Worm (Caenorhabditis elegans) whole organism, L2 larva: ENCODE measurements around the gene C14A4.12.

Experiments
- C34F6.9 ChIP-seq: fragments of 150-350 bp; optimal IDR thresholded peaks from 2 replicates; lab custom pipeline; 2014; ENCODE audit warnings: missing biosample characterization, missing genetic modification characterization
- F13H6.1 ChIP-seq: sonication (generic microtip); optimal IDR thresholded peaks from 2 replicates; lab custom pipeline; 2016; ENCODE audit warnings: missing genetic modification characterization, missing compliant biosample characterization
- R02D3.7 ChIP-seq: fragments of 150-350 bp; optimal IDR thresholded peaks from 2 replicates; lab custom pipeline; 2014; ENCODE audit warnings: missing biosample characterization, missing genetic modification characterization
- Y55F3AM.14 ChIP-seq: fragments of 200-800 bp; sonication (Bioruptor generic); optimal IDR thresholded peaks from 2 replicates; lab custom pipeline; 2018; ENCODE audit warnings: mild to moderate bottlenecking, missing genetic modification characterization, missing compliant biosample characterization
- ZK546.5 ChIP-seq: sonication (generic microtip); optimal IDR thresholded peaks from 2 replicates; lab custom pipeline; 2017; ENCODE audit warnings: missing biosample characterization, missing genetic modification characterization
- aly-2 ChIP-seq: fragments of 150-350 bp; optimal IDR thresholded peaks from 2 replicates; lab custom pipeline; 2014; ENCODE audit warnings: missing biosample characterization, missing genetic modification characterization
- ama-1 ChIP-seq: fragments of 150-350 bp; optimal IDR thresholded peaks from 2 replicates; lab custom pipeline; 2018; ENCODE audit warnings: inconsistent platforms
- blmp-1 ChIP-seq: sonication (generic microtip); optimal IDR thresholded peaks from 2 replicates; lab custom pipeline; 2017; ENCODE audit warnings: missing genetic modification characterization, mild to moderate bottlenecking, missing compliant biosample characterization, antibody characterized with exemption, moderate library complexity; ENCODE audit not compliant: insufficient read depth
- ceh-82 ChIP-seq: fragments of 150-350 bp; optimal IDR thresholded peaks from 2 replicates; lab custom pipeline; 2014; ENCODE audit warnings: missing biosample characterization, missing genetic modification characterization
- crh-2 ChIP-seq: sonication (generic microtip); optimal IDR thresholded peaks from 2 replicates; lab custom pipeline; 2017; ENCODE audit warnings: missing biosample characterization, missing genetic modification characterization
- dmd-4 ChIP-seq: sonication (generic microtip); optimal IDR thresholded peaks from 2 replicates; lab custom pipeline; 2017; ENCODE audit warnings: missing biosample characterization, missing genetic modification characterization
- egl-27 ChIP-seq: sonication (generic microtip); optimal IDR thresholded peaks from 3 replicates; lab custom pipeline; 2017; ENCODE audit warnings: missing biosample characterization, missing genetic modification reagents, missing genetic modification characterization
- elt-1 ChIP-seq: fragments of 150-350 bp; optimal IDR thresholded peaks from 2 replicates; lab custom pipeline; 2014; ENCODE audit warnings: missing biosample characterization, missing genetic modification characterization
- elt-3 ChIP-seq: sonication (generic microtip); optimal IDR thresholded peaks from 2 replicates; lab custom pipeline; 2017; ENCODE audit warnings: missing biosample characterization, missing genetic modification characterization
- fos-1 ChIP-seq: fragments of 150-350 bp; optimal IDR thresholded peaks from 2 replicates; lab custom pipeline; 2014; ENCODE audit warnings: missing biosample characterization, missing genetic modification characterization
- gmeb-1 ChIP-seq: fragments of 150-350 bp; optimal IDR thresholded peaks from 2 replicates; lab custom pipeline; 2014; ENCODE audit warnings: missing biosample characterization, missing genetic modification characterization
- lin-13 ChIP-seq: fragments of 150-350 bp; optimal IDR thresholded peaks from 2 replicates; lab custom pipeline; 2014; ENCODE audit warnings: missing biosample characterization, missing genetic modification reagents, missing genetic modification characterization
- lin-39 ChIP-seq: fragments of 150-350 bp; optimal IDR thresholded peaks from 2 replicates; lab custom pipeline; 2014; ENCODE audit warnings: missing biosample characterization, missing genetic modification reagents, missing genetic modification characterization
- mbf-1 ChIP-seq: sonication (generic microtip); optimal IDR thresholded peaks from 2 replicates; lab custom pipeline; 2017; ENCODE audit warnings: missing biosample characterization, missing genetic modification characterization
- mdl-1 ChIP-seq, 2 experiments: fragments of 150-350 bp in 1 of 2; sonication (generic microtip) in 1 of 2; optimal IDR thresholded peaks; 2 replicates each; lab custom pipeline; 2017; ENCODE audit warnings: missing biosample characterization in 2 of 2, missing genetic modification characterization in 2 of 2
- nhr-11 ChIP-seq: fragments of 150-350 bp; optimal IDR thresholded peaks from 2 replicates; lab custom pipeline; 2014; ENCODE audit warnings: missing biosample characterization, missing genetic modification characterization
- nhr-129 ChIP-seq: fragments of 150-350 bp; optimal IDR thresholded peaks from 2 replicates; lab custom pipeline; 2014; ENCODE audit warnings: missing biosample characterization, missing genetic modification characterization
- nhr-237 ChIP-seq: fragments of 150-350 bp; optimal IDR thresholded peaks from 2 replicates; lab custom pipeline; 2014; ENCODE audit warnings: missing biosample characterization, missing genetic modification characterization
- nhr-6 ChIP-seq: fragments of 150-350 bp; optimal IDR thresholded peaks from 2 replicates; lab custom pipeline; 2014; ENCODE audit warnings: missing biosample characterization, missing genetic modification characterization
- nhr-77 ChIP-seq: fragments of 150-350 bp; optimal IDR thresholded peaks from 2 replicates; lab custom pipeline; 2014; ENCODE audit warnings: missing biosample characterization, missing genetic modification characterization
- peb-1 ChIP-seq: fragments of 150-350 bp; optimal IDR thresholded peaks from 2 replicates; lab custom pipeline; 2014; ENCODE audit warnings: missing biosample characterization, missing genetic modification characterization
- sma-3 ChIP-seq: sonication (generic microtip); optimal IDR thresholded peaks from 2 replicates; lab custom pipeline; 2016; ENCODE audit warnings: missing genetic modification reagents, missing genetic modification characterization, missing compliant biosample characterization
- snpc-4 ChIP-seq: fragments of 150-350 bp; optimal IDR thresholded peaks from 2 replicates; lab custom pipeline; 2014; ENCODE audit warnings: missing biosample characterization, missing genetic modification characterization
- unc-55 ChIP-seq: fragments of 150-350 bp; sonication (generic microtip); optimal IDR thresholded peaks from 3 replicates; lab custom pipeline; 2014; ENCODE audit warnings: missing biosample characterization, missing genetic modification reagents, missing genetic modification characterization
- unc-62 ChIP-seq: fragments of 150-350 bp; optimal IDR thresholded peaks from 2 replicates; lab custom pipeline; 2014; ENCODE audit warnings: missing biosample characterization, missing genetic modification reagents, missing genetic modification characterization
- zag-1 ChIP-seq: fragments of 150-350 bp; optimal IDR thresholded peaks from 2 replicates; lab custom pipeline; 2014; ENCODE audit warnings: missing biosample characterization, missing genetic modification characterization
- ztf-1 ChIP-seq: fragments of 200-800 bp; sonication (Bioruptor generic); conservative IDR thresholded peaks from 2 replicates; pipeline ENCODE4 v1.3.6; 2022; ENCODE audit warnings: missing genetic modification characterization, missing compliant biosample characterization
- ztf-4 ChIP-seq: fragments of 150-350 bp; optimal IDR thresholded peaks from 2 replicates; lab custom pipeline; 2014; ENCODE audit warnings: missing biosample characterization, missing genetic modification characterization

C14A4.12 gene

DNA sequence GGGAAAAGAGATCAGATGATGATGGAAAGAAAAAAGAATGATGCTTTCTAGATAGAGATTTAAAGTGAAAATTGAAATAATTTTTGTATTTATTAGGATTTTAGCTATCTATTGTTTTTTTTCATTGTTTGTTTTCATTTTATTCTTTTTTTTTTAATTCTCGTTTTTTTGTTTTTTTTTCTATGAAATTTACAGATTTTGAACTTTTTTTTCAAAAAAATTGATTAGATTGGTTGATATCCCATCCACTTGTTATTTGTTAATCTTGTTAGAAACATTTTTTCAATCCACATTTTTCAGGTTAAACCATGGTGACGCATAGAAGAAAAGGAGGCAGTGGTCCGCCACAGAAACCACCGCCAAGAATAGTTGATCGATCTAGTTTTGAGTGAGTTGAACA is 28.8 kb upstream of the C14A4.12 start, which contains the start of gene algn-9:
Gene algn-9 (plus strand): TSS at position 301 of the 400 bp plus-strand sequence.
- TF ChIP-seq elt-3 (tag; lab: Kevin White, UChicago) (no peak), egl-27 (tag; lab: Kevin White, UChicago) (no peak), nhr-77 (tag; lab: Kevin White, UChicago) (no peak), mbf-1 (tag; lab: Kevin White, UChicago) (no peak), gmeb-1 (tag; lab: Kevin White, UChicago) (no peak), ceh-82 (tag; lab: Kevin White, UChicago) (no peak), nhr-11 (tag; lab: Kevin White, UChicago) (no peak), elt-1 (tag; lab: Kevin White, UChicago) (no peak), lin-39 (tag; lab: Kevin White, UChicago) (no peak), blmp-1 (tag; lab: Kevin White, UChicago) (no peak), nhr-129 (tag; lab: Kevin White, UChicago) (no peak), ztf-4 (tag; lab: Kevin White, UChicago) (no peak)

DNA sequence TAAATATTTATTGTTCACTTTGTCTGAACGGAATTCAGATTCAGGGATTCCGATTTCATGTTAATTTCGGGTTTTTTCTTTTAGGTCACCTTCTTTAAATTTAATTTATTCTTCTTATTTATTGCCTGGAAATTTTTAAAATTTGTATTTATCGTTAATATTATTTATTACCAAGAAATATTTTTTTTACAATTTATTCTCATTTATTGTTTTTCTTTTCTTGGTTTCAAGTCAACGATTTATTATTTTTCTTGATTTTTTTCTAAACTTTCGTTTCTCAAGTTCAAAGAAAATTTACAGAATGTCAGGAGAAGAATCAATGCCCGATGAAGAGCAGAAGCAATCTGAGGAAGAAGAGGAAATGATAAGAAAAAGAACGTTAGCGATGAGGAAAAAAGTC is 25.1 kb upstream of the C14A4.12 start, which contains the start of gene crn-3:
Gene crn-3 (plus strand): TSS at position 301 of the 400 bp plus-strand sequence.
- TF ChIP-seq mbf-1 (tag; lab: Kevin White, UChicago) = no peak

DNA sequence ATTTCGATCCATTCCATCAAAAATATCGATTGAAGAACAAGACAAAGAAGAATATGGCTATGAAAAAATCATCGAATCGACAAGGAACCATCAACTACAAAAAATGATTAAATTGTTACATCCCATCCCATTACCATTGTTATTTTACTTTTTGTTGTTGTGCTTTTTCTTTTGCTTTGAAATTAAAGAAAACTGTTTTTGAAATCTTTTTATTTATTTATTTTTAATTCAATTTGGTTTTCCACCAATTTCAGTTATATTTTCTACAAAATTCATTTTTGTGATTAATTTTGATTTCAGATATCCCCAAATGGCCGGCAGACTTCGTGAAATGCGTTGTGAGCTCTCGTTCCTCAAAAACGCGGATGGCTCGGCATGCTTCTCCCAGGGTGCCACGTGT is 20.4 kb upstream of the C14A4.12 start, which contains the start of gene crn-5:
Gene crn-5 (plus strand): TSS at position 301 of the 400 bp plus-strand sequence.
- no peak for TF ChIP-seq egl-27 (tag; lab: Kevin White, UChicago)
- no peak for TF ChIP-seq nhr-11 (tag; lab: Kevin White, UChicago)
- TF ChIP-seq unc-62 (GFP tag; lab: Kevin White, UChicago) = no peak
- no peak for TF ChIP-seq R02D3.7 (tag; lab: Kevin White, UChicago)
- TF ChIP-seq ZK546.5 = no peak
- TF ChIP-seq unc-55 = no peak
- TF ChIP-seq aly-2 (tag; lab: Kevin White, UChicago) = no peak
- no peak for TF ChIP-seq nhr-6 (tag; lab: Kevin White, UChicago)
- no peak for TF ChIP-seq mdl-1 (tag; optimal IDR thresholded peaks at IDR 0.05; lab: Kevin White, UChicago)
- TF ChIP-seq lin-13 = no peak
- TF ChIP-seq mbf-1 (tag; lab: Kevin White, UChicago) = no peak
- no peak for TF ChIP-seq dmd-4 (tag; lab: Kevin White, UChicago)
- no peak for TF ChIP-seq crh-2 (tag; lab: Kevin White, UChicago)
- no peak for TF ChIP-seq ama-1 (lab: Kevin White, UChicago)
- TF ChIP-seq blmp-1 (tag; lab: Kevin White, UChicago) = no peak
- TF ChIP-seq, all 48 proteins: peak for 0

DNA sequence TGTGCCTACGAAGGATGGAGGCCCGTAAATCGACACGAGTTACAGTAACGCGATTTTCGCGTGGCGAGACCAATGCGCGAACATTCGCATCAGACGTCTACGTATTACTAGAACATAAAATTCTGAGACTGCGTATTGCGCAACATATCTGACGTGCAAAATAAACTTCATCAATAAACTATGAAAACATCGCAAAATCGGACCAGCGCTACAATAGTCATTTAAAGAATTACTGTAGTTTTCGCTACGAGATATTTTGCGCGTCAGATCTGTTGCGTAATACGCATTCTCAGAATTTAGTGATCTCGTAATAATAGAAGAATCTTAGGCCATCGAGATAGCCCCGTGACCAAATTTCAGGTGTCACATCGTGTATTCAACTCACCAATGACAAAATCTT is 18.5 kb upstream of the C14A4.12 start:
- TF ChIP-seq snpc-4 = no peak
- TF ChIP-seq C34F6.9 = no peak
- TF ChIP-seq blmp-1 (tag; lab: Kevin White, UChicago) = no peak
- TF ChIP-seq zag-1 (tag; lab: Kevin White, UChicago) = no peak
- TF ChIP-seq nhr-6 (tag; lab: Kevin White, UChicago) = no peak
- no peak for TF ChIP-seq ztf-1 (GFP tag; lab: Robert Waterston, UW)
- TF ChIP-seq nhr-77 (tag; lab: Kevin White, UChicago) = no peak
- TF ChIP-seq Y55F3AM.14 (GFP tag; lab: Kevin White, UChicago) = no peak
- TF ChIP-seq nhr-11 (tag; lab: Kevin White, UChicago) = no peak
- TF ChIP-seq lin-13 = no peak
- TF ChIP-seq mdl-1 (tag; optimal IDR thresholded peaks at IDR 0.05; lab: Kevin White, UChicago) = no peak
- no peak for TF ChIP-seq nhr-237 (tag; lab: Kevin White, UChicago)
- no peak for TF ChIP-seq peb-1 (tag; lab: Kevin White, UChicago)
- no peak for TF ChIP-seq elt-1 (tag; lab: Kevin White, UChicago)
- TF ChIP-seq F13H6.1 (tag; lab: Kevin White, UChicago) = no peak

DNA sequence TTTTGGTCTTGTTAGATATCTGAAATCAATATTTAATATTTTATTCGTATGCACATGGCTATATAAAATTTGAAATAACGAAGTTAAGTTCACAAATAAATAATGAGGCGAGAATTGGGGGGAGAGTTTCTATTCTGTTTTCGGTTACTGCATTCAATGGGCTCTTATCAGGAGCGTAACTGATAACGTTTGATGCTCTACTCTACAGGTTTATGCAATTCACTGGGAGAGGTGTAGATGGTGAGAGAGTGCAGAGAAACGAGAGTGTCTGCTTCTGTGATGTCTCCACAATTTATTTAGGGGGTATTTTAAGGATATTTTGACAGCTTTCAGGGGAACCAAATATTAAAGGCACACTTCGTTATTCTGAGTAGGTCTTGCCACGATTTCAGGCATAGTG is 18.1 kb upstream of the C14A4.12 start, which contains the start of gene C14A4.6:
Gene C14A4.6 (minus strand): TSS at position 19 of the 400 bp plus-strand sequence.
- TF ChIP-seq F13H6.1 (tag; lab: Kevin White, UChicago) (no peak), ztf-1 (GFP tag; lab: Robert Waterston, UW) (no peak), sma-3 (GFP tag; lab: Kevin White, UChicago) (no peak), fos-1 (tag; lab: Kevin White, UChicago) (peak; percentile 74), zag-1 (tag; lab: Kevin White, UChicago) (no peak), crh-2 (tag; lab: Kevin White, UChicago) (peak; percentile 54)
